Fruit fly (Drosophila melanogaster) whole organism, embryonic: ENCODE results near the gene Rab14.
A peak's percentile ranks its signal among the peaks of the same experiment; 100 is the strongest.

ENCODE experiments used
- Asciz ChIP-seq: fragments of 200-800 bp; sonication (Bioruptor generic); optimal IDR thresholded peaks from 2 replicates; lab custom pipeline; 2017; ENCODE audit warnings: missing biosample characterization, mild to moderate bottlenecking, missing genetic modification characterization, missing genetic modification reagents
- Bteb2 ChIP-seq: fragments of 200-800 bp; sonication (Bioruptor generic); optimal IDR thresholded peaks from 2 replicates; lab custom pipeline; 2016; ENCODE audit warnings: missing biosample characterization, missing genetic modification characterization
- CG10267 ChIP-seq: fragments of 200-800 bp; sonication (Bioruptor generic); optimal IDR thresholded peaks from 2 replicates; lab custom pipeline; 2018; ENCODE audit warnings: missing biosample characterization, mild to moderate bottlenecking, missing genetic modification characterization, moderate library complexity
- CG11085 ChIP-seq: fragments of 200-800 bp; sonication (Bioruptor generic); IDR thresholded peaks from 2 replicates; pipeline ENCODE4 v1.3.6; 2022; ENCODE audit warnings: missing biosample characterization, missing genetic modification characterization
- CG14710 ChIP-seq: fragments of 200-800 bp; sonication (Bioruptor generic); optimal IDR thresholded peaks from 3 replicates; lab custom pipeline; 2019; ENCODE audit warnings: missing biosample characterization, mild to moderate bottlenecking, missing genetic modification characterization, moderate library complexity
- CG1603 ChIP-seq: fragments of 200-800 bp; sonication (Bioruptor generic); optimal IDR thresholded peaks from 2 replicates; lab custom pipeline; 2019; ENCODE audit warnings: missing biosample characterization, mild to moderate bottlenecking, missing genetic modification characterization, moderate library complexity
- CG18599 ChIP-seq: fragments of 200-800 bp; sonication (Bioruptor generic); optimal IDR thresholded peaks from 3 replicates; lab custom pipeline; 2017; ENCODE audit warnings: missing biosample characterization, missing genetic modification characterization, mild to moderate bottlenecking, moderate library complexity, missing genetic modification reagents
- CG18764 ChIP-seq: fragments of 200-800 bp; sonication (Bioruptor generic); optimal IDR thresholded peaks from 3 replicates; lab custom pipeline; 2016; ENCODE audit warnings: missing biosample characterization, missing genetic modification characterization
- CG2678 ChIP-seq: fragments of 200-800 bp; sonication (Bioruptor generic); optimal IDR thresholded peaks from 3 replicates; lab custom pipeline; 2019; ENCODE audit warnings: missing biosample characterization, mild to moderate bottlenecking, missing genetic modification characterization, moderate library complexity
- CG2712 ChIP-seq: fragments of 200-800 bp; optimal IDR thresholded peaks from 3 replicates; lab custom pipeline; 2019; ENCODE audit warnings: missing biosample characterization, mild to moderate bottlenecking, missing genetic modification characterization, moderate library complexity
- CG4707 ChIP-seq: fragments of 200-800 bp; sonication (Bioruptor generic); optimal IDR thresholded peaks from 2 replicates; lab custom pipeline; 2018; ENCODE audit warnings: missing biosample characterization, mild to moderate bottlenecking, missing genetic modification characterization, moderate library complexity
- CG6175 ChIP-seq: fragments of 200-800 bp; sonication (Bioruptor generic); IDR thresholded peaks from 3 replicates; pipeline ENCODE4 v1.3.6; 2022; ENCODE audit warnings: missing biosample characterization, missing genetic modification characterization
- CG6689 ChIP-seq: fragments of 200-800 bp; sonication (Bioruptor generic); IDR thresholded peaks from 2 replicates; pipeline ENCODE4 v1.3.6; 2022; ENCODE audit warnings: missing biosample characterization, missing genetic modification characterization
- CG6854 ChIP-seq: fragments of 200-800 bp; sonication (Bioruptor generic); optimal IDR thresholded peaks from 3 replicates; lab custom pipeline; 2017; ENCODE audit warnings: missing biosample characterization, mild to moderate bottlenecking, missing genetic modification characterization
- CG7357 ChIP-seq: fragments of 200-800 bp; sonication (Bioruptor generic); IDR thresholded peaks from 3 replicates; pipeline ENCODE4 v1.3.6; 2022; ENCODE audit warnings: missing biosample characterization, missing genetic modification characterization
- CG7839 ChIP-seq: fragments of 200-800 bp; sonication (Bioruptor generic); optimal IDR thresholded peaks from 3 replicates; lab custom pipeline; 2018; ENCODE audit warnings: missing biosample characterization, mild to moderate bottlenecking, missing genetic modification characterization, moderate library complexity
- CG8359 ChIP-seq: fragments of 200-800 bp; sonication (Bioruptor generic); optimal IDR thresholded peaks from 2 replicates; lab custom pipeline; 2017; ENCODE audit warnings: missing biosample characterization, mild to moderate bottlenecking, missing genetic modification characterization, borderline replicate concordance
- CG8924 ChIP-seq: fragments of 200-800 bp; optimal IDR thresholded peaks from 3 replicates; lab custom pipeline; 2019; ENCODE audit warnings: missing biosample characterization, mild to moderate bottlenecking, missing genetic modification characterization, moderate library complexity
- CG8944 ChIP-seq: fragments of 200-800 bp; sonication (Bioruptor generic); optimal IDR thresholded peaks from 3 replicates; lab custom pipeline; 2016; ENCODE audit warnings: missing biosample characterization, missing genetic modification characterization
- CG9932 ChIP-seq: fragments of 200-800 bp; sonication (Bioruptor generic); IDR thresholded peaks from 2 replicates; pipeline ENCODE4 v1.3.6; 2022; ENCODE audit warnings: missing biosample characterization, missing genetic modification characterization
- Chrac-16 ChIP-seq: fragments of 200-800 bp; sonication (Bioruptor generic); optimal IDR thresholded peaks from 3 replicates; lab custom pipeline; 2016; ENCODE audit warnings: missing biosample characterization, missing genetic modification characterization
- Dll ChIP-seq: fragments of 200-800 bp; sonication (Bioruptor generic); IDR thresholded peaks from 4 replicates; pipeline ENCODE4 v1.3.6; 2022; ENCODE audit warnings: missing biosample characterization, missing genetic modification characterization; ENCODE audit not compliant: partially characterized antibody
- E2f1 ChIP-seq: fragments of 200-800 bp; sonication (Bioruptor generic); IDR thresholded peaks from 2 replicates; pipeline ENCODE4 v1.3.6; 2022; ENCODE audit warnings: missing biosample characterization, missing genetic modification characterization
- ERR ChIP-seq: fragments of 200-800 bp; sonication (Bioruptor generic); optimal IDR thresholded peaks from 2 replicates; lab custom pipeline; 2016; ENCODE audit warnings: missing biosample characterization, missing genetic modification characterization
- Fer1 ChIP-seq: fragments of 200-800 bp; sonication (Bioruptor generic); optimal IDR thresholded peaks from 2 replicates; lab custom pipeline; 2017; ENCODE audit warnings: missing biosample characterization, mild to moderate bottlenecking, missing genetic modification characterization
- HmgZ ChIP-seq: fragments of 200-800 bp; sonication (Bioruptor generic); optimal IDR thresholded peaks from 2 replicates; lab custom pipeline; 2018; ENCODE audit warnings: missing biosample characterization, mild to moderate bottlenecking, missing genetic modification characterization
- Hr51 ChIP-seq, 2 experiments: fragments of 200-800 bp; sonication (Bioruptor generic); optimal IDR thresholded peaks; 2 replicates in 1 of 2; 3 replicates in 1 of 2; lab custom pipeline; 2016 to 2018; ENCODE audit warnings: missing biosample characterization in 2 of 2, missing genetic modification characterization in 2 of 2, mild to moderate bottlenecking in 1 of 2, moderate library complexity in 1 of 2
- Hr78 ChIP-seq, 2 experiments: fragments of 200-800 bp in 1 of 2; fragments of >200 bp in 1 of 2; sonication (Bioruptor generic) in 1 of 2; optimal IDR thresholded peaks; 2 replicates each; lab custom pipeline; 2017 to 2019; ENCODE audit warnings: missing biosample characterization in 2 of 2, missing genetic modification characterization in 2 of 2, mild to moderate bottlenecking in 1 of 2, moderate library complexity in 1 of 2
- Kr ChIP-seq: fragments of 200-800 bp; sonication (Bioruptor generic); optimal IDR thresholded peaks from 2 replicates; lab custom pipeline; 2017; ENCODE audit warnings: missing biosample characterization, mild to moderate bottlenecking, missing genetic modification characterization
- Mad ChIP-seq: fragments of 200-800 bp; sonication (Bioruptor generic); optimal IDR thresholded peaks from 2 replicates; lab custom pipeline; 2016; ENCODE audit warnings: missing biosample characterization, missing genetic modification characterization
- Med ChIP-seq: fragments of 200-800 bp; sonication (Bioruptor generic); peaks from one replicate; lab custom pipeline; 2016; ENCODE audit warnings: missing biosample characterization, missing genetic modification characterization, mild to moderate bottlenecking, inconsistent platforms, moderate library complexity
- Meics ChIP-seq: fragments of 200-800 bp; sonication (Bioruptor generic); optimal IDR thresholded peaks from 2 replicates; lab custom pipeline; 2017; ENCODE audit warnings: missing biosample characterization, mild to moderate bottlenecking, missing genetic modification characterization
- Nf-YA ChIP-seq: fragments of 200-800 bp; sonication (Bioruptor generic); IDR thresholded peaks from 2 replicates; pipeline ENCODE4 v1.3.6; 2022; ENCODE audit warnings: missing biosample characterization, missing genetic modification characterization
- Usf ChIP-seq: fragments of 200-800 bp; sonication (Bioruptor generic); optimal IDR thresholded peaks from 2 replicates; lab custom pipeline; 2017; ENCODE audit warnings: missing genotype, missing biosample characterization, missing genetic modification characterization
- Xrp1 ChIP-seq: fragments of 200-800 bp; sonication (Bioruptor generic); IDR thresholded peaks from 2 replicates; pipeline ENCODE4 v1.3.6; 2022; ENCODE audit warnings: missing biosample characterization, missing genetic modification characterization
- bsh ChIP-seq, 2 experiments: fragments of 200-800 bp; sonication (Bioruptor generic); optimal IDR thresholded peaks; 2 replicates each; lab custom pipeline; 2017 to 2018; ENCODE audit warnings: mild to moderate bottlenecking in 2 of 2, missing biosample characterization in 2 of 2, missing genetic modification characterization in 2 of 2, moderate library complexity in 1 of 2
- cad ChIP-seq: fragments of >200 bp; optimal IDR thresholded peaks from 2 replicates; lab custom pipeline; 2017; ENCODE audit warnings: missing biosample characterization, missing genetic modification characterization
- cg ChIP-seq: fragments of 200-800 bp; sonication (Bioruptor generic); optimal IDR thresholded peaks from 3 replicates; lab custom pipeline; 2019; ENCODE audit warnings: missing biosample characterization, mild to moderate bottlenecking, missing genetic modification characterization, moderate library complexity
- da ChIP-seq: fragments of 200-800 bp; sonication (Bioruptor generic); optimal IDR thresholded peaks from 2 replicates; lab custom pipeline; 2016; ENCODE audit warnings: missing biosample characterization, missing genetic modification characterization
- ewg ChIP-seq: fragments of 200-800 bp; sonication (Bioruptor generic); optimal IDR thresholded peaks from 3 replicates; lab custom pipeline; 2017; ENCODE audit warnings: mild to moderate bottlenecking, missing biosample characterization, missing genetic modification reagents, missing genetic modification characterization
- gem ChIP-seq: fragments of 200-800 bp; sonication (Bioruptor generic); optimal IDR thresholded peaks from 2 replicates; lab custom pipeline; 2019; ENCODE audit warnings: missing biosample characterization, mild to moderate bottlenecking, missing genetic modification characterization, moderate library complexity
- jumu ChIP-seq: fragments of 200-800 bp; sonication (Bioruptor generic); optimal IDR thresholded peaks from 3 replicates; lab custom pipeline; 2016; ENCODE audit warnings: missing biosample characterization, missing genetic modification characterization
- lola ChIP-seq, 3 experiments: fragments of >200 bp in 2 of 3; fragments of 200-800 bp in 1 of 3; sonication (Bioruptor generic) in 1 of 3; optimal IDR thresholded peaks; 2 replicates each; lab custom pipeline; 2017 to 2019; ENCODE audit warnings: missing biosample characterization in 3 of 3, missing genetic modification characterization in 3 of 3, mild to moderate bottlenecking in 1 of 3, moderate library complexity in 1 of 3
- nau ChIP-seq: fragments of 200-800 bp; sonication (Bioruptor generic); optimal IDR thresholded peaks from 3 replicates; lab custom pipeline; 2017; ENCODE audit warnings: missing biosample characterization, mild to moderate bottlenecking, missing genetic modification characterization, missing genetic modification reagents
- onecut ChIP-seq: fragments of 200-800 bp; sonication (Bioruptor generic); IDR thresholded peaks from 2 replicates; pipeline ENCODE4 v1.3.6; 2022; ENCODE audit warnings: missing biosample characterization, missing genetic modification characterization
- p53 ChIP-seq: fragments of 200-800 bp; sonication (Bioruptor generic); optimal IDR thresholded peaks from 2 replicates; lab custom pipeline; 2016; ENCODE audit warnings: missing biosample characterization, missing genetic modification characterization
- sim ChIP-seq: fragments of 200-800 bp; sonication (Bioruptor generic); IDR thresholded peaks from 2 replicates; pipeline ENCODE4 v1.3.6; 2022; ENCODE audit warnings: missing biosample characterization, missing genetic modification characterization
- slou ChIP-seq: fragments of 200-800 bp; sonication (Bioruptor generic); optimal IDR thresholded peaks from 3 replicates; lab custom pipeline; 2016; ENCODE audit warnings: missing biosample characterization, missing genetic modification characterization
- ssp ChIP-seq: fragments of 200-800 bp; sonication (Bioruptor generic); IDR thresholded peaks from 2 replicates; pipeline ENCODE4 v1.3.6; 2022; ENCODE audit warnings: missing biosample characterization, missing genetic modification characterization
- sug ChIP-seq: fragments of 200-800 bp; optimal IDR thresholded peaks from 2 replicates; lab custom pipeline; 2019; ENCODE audit warnings: missing biosample characterization, mild to moderate bottlenecking, missing genetic modification characterization, moderate library complexity

Gene Rab14

dm6 chr2L:14367274-14367669 is 12.3 kb downstream of the Rab14 start (continued):
- TF ChIP-seq CG4707 (GFP tag; lab: Kevin White, UChicago) (no peak), Hr78 (GFP tag; optimal IDR thresholded peaks at IDR 0.05; lab: Kevin White, UChicago) (peak in 1 of 2 experiments; percentile 16), CG9932 (no peak), CG8924 (tag; lab: Kevin White, UChicago) (peak; percentile 18), CG2678 (tag; lab: Kevin White, UChicago) (peak; percentile 77), Fer1 (GFP tag; lab: Kevin White, UChicago) (peak; percentile 60), CG6854 (GFP tag; lab: Kevin White, UChicago) (peak; percentile 32), CG8944 (no peak), Bteb2 (GFP tag; lab: Kevin White, UChicago) (no peak), Asciz (GFP tag; lab: Kevin White, UChicago) (peak; percentile 74), cad (no peak), p53 (GFP tag; lab: Kevin White, UChicago) (no peak), CG7839 (tag; lab: Kevin White, UChicago) (peak; percentile 80), CG11085 (GFP tag; lab: Robert Waterston, UW) (no peak), ssp (GFP tag; lab: Robert Waterston, UW) (no peak), jumu (GFP tag; lab: Kevin White, UChicago) (no peak), CG6689 (peak; percentile 63; the same call in 1 of the 2 replicates), lola (GFP tag; optimal IDR thresholded peaks at IDR 0.05; lab: Kevin White, UChicago) (peak in 1 of 3 experiments; percentile 40), Hr51 (GFP tag; optimal IDR thresholded peaks at IDR 0.05; lab: Kevin White, UChicago) (peak in 1 of 2 experiments; percentile 77), da (no peak), ERR (GFP tag; lab: Kevin White, UChicago) (no peak), Nf-YA (no peak), CG6175 (GFP tag; lab: Robert Waterston, UW) (no peak), slou (peak; percentile 21), CG8359 (GFP tag; lab: Kevin White, UChicago) (peak; percentile 2), Kr (no peak), bsh (GFP tag; optimal IDR thresholded peaks at IDR 0.05; lab: Kevin White, UChicago) (no peak), CG14710 (tag; lab: Kevin White, UChicago) (peak; percentile 70), nau (GFP tag; lab: Kevin White, UChicago) (peak; percentile 44), CG1603 (tag; lab: Kevin White, UChicago) (peak; percentile 20), Chrac-16 (GFP tag; lab: Kevin White, UChicago) (no peak), ewg (GFP tag; lab: Kevin White, UChicago) (peak; percentile 20), CG7357 (GFP tag; lab: Robert Waterston, UW) (no peak), Usf (GFP tag; lab: Kevin White, UChicago) (no peak), CG18764 (GFP tag; lab: Kevin White, UChicago) (no peak), gem (peak; percentile 37), Xrp1 (peak; percentile 47; the same call in 1 of the 2 replicates), HmgZ (no peak), sug (tag; lab: Kevin White, UChicago) (peak; percentile 13), CG18599 (peak; percentile 51), onecut (0 out of 2 replicates have a peak, but pooled peaks have one; percentile 19), E2f1 (GFP tag; lab: Robert Waterston, UW) (0 out of 2 replicates have a peak, but pooled peaks have one; percentile 36), sim (GFP tag; lab: Robert Waterston, UW) (no peak), CG10267 (tag; lab: Kevin White, UChicago) (peak; percentile 62), CG2712 (tag; lab: Kevin White, UChicago) (peak; percentile 81), cg (GFP tag; lab: Kevin White, UChicago) (no peak), Dll (GFP tag; lab: Robert Waterston, UW) (no peak), Mad (GFP tag; lab: Kevin White, UChicago) (no peak), Meics (GFP tag; lab: Kevin White, UChicago) (peak; percentile 58), Med (GFP tag; lab: Kevin White, UChicago) (peak; percentile 10)
